Worm (Caenorhabditis elegans): ENCODE results near the gene ZC155.4.

The ZC155.4 gene

ce11 chrIII:5236104-5236503 is 20.8 kb upstream of the ZC155.4 start, which contains the start of gene prx-10:
TSS of gene prx-10 (plus strand) at chrIII:5236404.
- TF ChIP-seq fos-1 (tag; optimal IDR thresholded peaks at IDR 0.05) (peak; percentile 13), R02D3.7 (tag; optimal IDR thresholded peaks at IDR 0.05) (no peak), lin-13 (GFP tag; optimal IDR thresholded peaks at IDR 0.05) (no peak)

DNA sequence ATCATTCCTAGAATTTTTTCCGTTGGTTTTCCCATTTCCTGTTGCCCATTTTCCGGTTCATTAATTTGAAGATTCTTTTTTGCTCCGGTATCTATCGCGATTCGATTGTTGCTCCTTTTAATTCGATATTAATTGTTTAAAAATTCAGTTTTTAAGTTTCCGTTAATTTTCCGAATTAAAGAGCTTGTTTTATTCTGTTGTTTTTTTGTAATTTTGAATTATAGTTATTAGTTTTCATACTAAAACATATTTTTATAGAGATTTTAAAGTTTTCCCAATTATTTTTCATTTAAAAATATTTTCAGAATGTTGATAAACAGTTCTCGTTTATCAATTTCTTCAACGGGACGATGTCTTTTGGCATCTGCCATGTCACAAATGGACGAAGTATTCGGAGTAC is 19.0 kb upstream of the ZC155.4 start, which contains the start of gene mrps-26:
mrps-26 (plus strand) TSS at position 301 of the 400 bp plus-strand sequence.
- TF ChIP-seq crh-2 (tag; optimal IDR thresholded peaks at IDR 0.05) (no peak), gmeb-1 (tag; optimal IDR thresholded peaks at IDR 0.05) (no peak), nhr-25 (tag; optimal IDR thresholded peaks at IDR 0.05) (no peak), Y55F3AM.14 (GFP tag; optimal IDR thresholded peaks at IDR 0.05) (no peak), nhr-12 (tag; optimal IDR thresholded peaks at IDR 0.05) (no peak), R02D3.7 (tag; optimal IDR thresholded peaks at IDR 0.05) (no peak)

DNA sequence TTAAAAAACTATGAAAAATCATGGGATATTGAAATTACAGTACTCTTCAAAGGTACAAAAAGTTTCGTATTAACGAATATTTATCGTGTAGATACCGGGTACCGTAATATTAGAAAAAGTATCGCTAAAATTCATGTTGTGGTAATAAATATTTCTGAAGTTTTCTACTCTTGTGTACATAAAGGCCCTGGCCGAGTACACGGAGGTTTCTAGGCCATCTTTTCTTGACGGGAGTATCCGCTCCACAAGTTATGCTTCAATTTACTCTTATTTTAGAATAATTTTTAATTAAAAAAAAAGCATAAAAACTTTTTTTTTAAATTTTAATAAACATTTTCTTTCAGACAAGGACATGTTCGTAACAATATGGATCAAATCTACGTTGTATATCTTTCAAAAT is 17.9 kb upstream of the ZC155.4 start:
- TF ChIP-seq skn-1 (tag; optimal IDR thresholded peaks at IDR 0.05) (no peak), lin-13 (GFP tag; optimal IDR thresholded peaks at IDR 0.05) (no peak), ztf-11 (tag; optimal IDR thresholded peaks at IDR 0.05) (no peak), unc-39 (tag; optimal IDR thresholded peaks at IDR 0.05) (no peak), nhr-25 (tag; optimal IDR thresholded peaks at IDR 0.05) (no peak), ama-1 (optimal IDR thresholded peaks at IDR 0.05) (no peak), ztf-4 (tag; optimal IDR thresholded peaks at IDR 0.05) (no peak), sma-3 (GFP tag; optimal IDR thresholded peaks at IDR 0.05) (no peak), nhr-77 (tag; optimal IDR thresholded peaks at IDR 0.05) (no peak), unc-55 (GFP tag; optimal IDR thresholded peaks at IDR 0.05) (no peak), nhr-6 (tag; optimal IDR thresholded peaks at IDR 0.05) (no peak), elt-1 (tag; optimal IDR thresholded peaks at IDR 0.05) (no peak)

DNA sequence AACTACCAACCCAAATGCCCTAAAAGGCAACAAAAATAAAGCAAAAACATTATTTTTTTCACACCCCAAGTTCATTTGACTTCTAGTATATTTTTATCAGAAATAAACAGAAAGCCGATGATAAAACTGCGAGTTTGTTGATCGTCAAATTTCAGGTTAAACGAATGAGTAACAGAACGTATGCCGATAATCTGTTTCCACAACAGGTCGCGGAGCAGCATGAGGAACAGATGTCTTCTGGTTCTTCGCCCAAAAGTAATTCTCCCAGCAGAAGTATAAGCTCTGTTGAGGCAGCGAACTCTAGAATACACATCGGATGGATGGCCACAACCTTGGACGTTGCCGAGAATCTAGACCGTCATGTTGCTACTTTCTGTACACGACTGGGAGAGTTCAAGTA is 15.1 kb upstream of the ZC155.4 start, which contains the start of gene prmt-5:
prmt-5 (plus strand) TSS at position 141 of the 400 bp plus-strand sequence.
- TF ChIP-seq sma-3 (GFP tag; optimal IDR thresholded peaks at IDR 0.05), result peak; percentile 45
- TF ChIP-seq lin-39 (tag; optimal IDR thresholded peaks at IDR 0.05), result no peak
- TF ChIP-seq snpc-4 (tag; optimal IDR thresholded peaks at IDR 0.05), result no peak
- TF ChIP-seq mdl-1 (tag; optimal IDR thresholded peaks at IDR 0.05), result no peak
- no peak for TF ChIP-seq ceh-16 (tag; optimal IDR thresholded peaks at IDR 0.05)
- peak; percentile 46 for TF ChIP-seq nhr-21 (tag; optimal IDR thresholded peaks at IDR 0.05)
- peak; percentile 53 for TF ChIP-seq ztf-4 (tag; optimal IDR thresholded peaks at IDR 0.05)
- peak; percentile 8 for TF ChIP-seq F13H6.1 (tag; optimal IDR thresholded peaks at IDR 0.05)
- TF ChIP-seq lsy-2 (tag; optimal IDR thresholded peaks at IDR 0.05), result no peak
- no peak for TF ChIP-seq nhr-77 (tag; optimal IDR thresholded peaks at IDR 0.05)
- no peak for TF ChIP-seq nhr-25 (tag; optimal IDR thresholded peaks at IDR 0.05)
- peak; percentile 34 for TF ChIP-seq lin-13 (GFP tag; optimal IDR thresholded peaks at IDR 0.05)
- TF ChIP-seq elt-1 (tag; optimal IDR thresholded peaks at IDR 0.05), result no peak
- no peak for TF ChIP-seq peb-1 (tag; optimal IDR thresholded peaks at IDR 0.05)
- TF ChIP-seq crh-2 (tag; optimal IDR thresholded peaks at IDR 0.05), result no peak
- TF ChIP-seq nhr-6 (tag; optimal IDR thresholded peaks at IDR 0.05), result no peak
- TF ChIP-seq fos-1 (tag; optimal IDR thresholded peaks at IDR 0.05), result no peak
- no peak for TF ChIP-seq blmp-1 (tag; optimal IDR thresholded peaks at IDR 0.05; ENCODE audit: insufficient read depth)
- TF ChIP-seq mbf-1 (tag; optimal IDR thresholded peaks at IDR 0.05), result no peak
- TF ChIP-seq ZK546.5 (tag; optimal IDR thresholded peaks at IDR 0.05), result no peak
- no peak for TF ChIP-seq egl-27 (tag; optimal IDR thresholded peaks at IDR 0.05)
- peak; percentile 41 for TF ChIP-seq nhr-129 (tag; optimal IDR thresholded peaks at IDR 0.05)
- no peak for TF ChIP-seq mab-5 (tag; optimal IDR thresholded peaks at IDR 0.05)
- no peak for TF ChIP-seq nhr-237 (tag; optimal IDR thresholded peaks at IDR 0.05)
- no peak for TF ChIP-seq nhr-23 (tag; optimal IDR thresholded peaks at IDR 0.05)
- TF ChIP-seq Y55F3AM.14 (GFP tag; optimal IDR thresholded peaks at IDR 0.05), result peak; percentile 24
- TF ChIP-seq ztf-1 (GFP tag; conservative IDR thresholded peaks at IDR 0.05), result no peak
- peak; percentile 65 for TF ChIP-seq ama-1 (optimal IDR thresholded peaks at IDR 0.05)
- no peak for TF ChIP-seq sem-4 (tag; optimal IDR thresholded peaks at IDR 0.05)
